Fruit fly (Drosophila melanogaster) whole organism, wandering third instar larva: ENCODE data around the gene dpr10.
A peak's percentile ranks its signal among the peaks of the same experiment; 100 is the strongest.

Experiments used
- CG32264 ChIP-seq: fragments of 200-800 bp; sonication (Bioruptor generic); optimal IDR thresholded peaks from 2 replicates; lab custom pipeline; 2016; ENCODE audit warnings: missing biosample characterization, missing genetic modification characterization
- CG9705 ChIP-seq: fragments of 200-800 bp; sonication (Bioruptor generic); optimal IDR thresholded peaks from 2 replicates; lab custom pipeline; 2018; ENCODE audit warnings: missing biosample characterization, mild to moderate bottlenecking, missing genetic modification characterization
- CrebA ChIP-seq: fragments of 200-800 bp; sonication (Bioruptor generic); optimal IDR thresholded peaks from 2 replicates; lab custom pipeline; 2016; ENCODE audit warnings: missing biosample characterization, mild to moderate bottlenecking, missing genetic modification characterization, borderline replicate concordance
- Dfd ChIP-seq: fragments of >200 bp; optimal IDR thresholded peaks from 2 replicates; lab custom pipeline; 2017; ENCODE audit warnings: missing biosample characterization, missing genetic modification characterization
- Dif ChIP-seq: fragments of 200-275, 200-300 bp; sonication (Bioruptor generic); optimal IDR thresholded peaks from 2 replicates; lab custom pipeline; 2018; ENCODE audit warnings: missing biosample characterization, missing genetic modification characterization; ENCODE audit not compliant: partially characterized antibody
- GATAd ChIP-seq: sonication (Bioruptor generic); optimal IDR thresholded peaks from 2 replicates; lab custom pipeline; 2016; ENCODE audit warnings: missing biosample characterization, missing genetic modification characterization
- HLH106 ChIP-seq: fragments of 200-800 bp; optimal IDR thresholded peaks from 3 replicates; lab custom pipeline; 2019; ENCODE audit warnings: missing biosample characterization, mild to moderate bottlenecking, missing genetic modification characterization, moderate library complexity
- Hnf4 ChIP-seq: fragments of 200-800 bp; sonication (Bioruptor generic); optimal IDR thresholded peaks from 2 replicates; lab custom pipeline; 2016; ENCODE audit warnings: missing biosample characterization, mild to moderate bottlenecking, missing genetic modification characterization
- Hr83 ChIP-seq: fragments of 200-300 bp; sonication (Bioruptor generic); optimal IDR thresholded peaks from 2 replicates; lab custom pipeline; 2016; ENCODE audit warnings: missing biosample characterization, mild to moderate bottlenecking, missing genetic modification characterization, moderate library complexity; ENCODE audit not compliant: poor library complexity, severe bottlenecking
- Mio ChIP-seq: sonication (Bioruptor generic); optimal IDR thresholded peaks from 2 replicates; lab custom pipeline; 2016; ENCODE audit warnings: missing biosample characterization, missing genetic modification characterization
- Myc ChIP-seq: fragments of >200 bp; optimal IDR thresholded peaks from 2 replicates; lab custom pipeline; 2017
- N ChIP-seq: fragments of >200 bp; optimal IDR thresholded peaks from 2 replicates; lab custom pipeline; 2018; ENCODE audit warnings: missing biosample characterization, missing external identifiers, missing genetic modification characterization
- OdsH ChIP-seq: fragments of 200-800 bp; sonication (Bioruptor generic); optimal IDR thresholded peaks from 2 replicates; lab custom pipeline; 2016; ENCODE audit warnings: missing biosample characterization, mild to moderate bottlenecking, missing genetic modification characterization
- Rel ChIP-seq, 2 experiments: fragments of 200-800 bp; sonication (Bioruptor generic) in 1 of 2; optimal IDR thresholded peaks; 2 replicates in 1 of 2; 3 replicates in 1 of 2; lab custom pipeline; 2016 to 2019; ENCODE audit warnings: mild to moderate bottlenecking in 2 of 2, missing biosample characterization in 2 of 2, missing genetic modification characterization in 2 of 2, moderate library complexity in 1 of 2
- Sp1 ChIP-seq: fragments of 200-800 bp; sonication (Bioruptor generic); optimal IDR thresholded peaks from 3 replicates; lab custom pipeline; 2019; ENCODE audit warnings: missing biosample characterization, mild to moderate bottlenecking, missing genetic modification characterization, moderate library complexity
- Vsx2 ChIP-seq: fragments of 200-300, 225-300 bp; sonication (Bioruptor generic); optimal IDR thresholded peaks from 2 replicates; lab custom pipeline; 2018; ENCODE audit warnings: missing biosample characterization, missing genetic modification characterization; ENCODE audit not compliant: partially characterized antibody
- br ChIP-seq: fragments of 200-800 bp; sonication (Bioruptor generic); optimal IDR thresholded peaks from 2 replicates; lab custom pipeline; 2016; ENCODE audit warnings: missing biosample characterization, missing genetic modification characterization
- brk ChIP-seq: fragments of 200-800 bp; sonication (Bioruptor generic); optimal IDR thresholded peaks from 2 replicates; lab custom pipeline; 2016; ENCODE audit warnings: missing biosample characterization, mild to moderate bottlenecking, missing genetic modification characterization
- dl ChIP-seq, 2 experiments: fragments of 175-275, 200-275 bp in 1 of 2; fragments of 200-275 bp in 1 of 2; sonication (Bioruptor generic); optimal IDR thresholded peaks; lab custom pipeline; 2018; ENCODE audit warnings: mild to moderate bottlenecking in 2 of 2, missing biosample characterization in 2 of 2, missing genetic modification characterization in 2 of 2, moderate library complexity in 2 of 2; ENCODE audit not compliant: partially characterized antibody in 2 of 2, insufficient read depth in 1 of 2
- dmrt93B ChIP-seq: fragments of 200-800 bp; sonication (Bioruptor generic); optimal IDR thresholded peaks from 2 replicates; lab custom pipeline; 2018; ENCODE audit warnings: missing biosample characterization, mild to moderate bottlenecking, missing genetic modification characterization
- dsf ChIP-seq: sonication (Bioruptor generic); optimal IDR thresholded peaks from 2 replicates; lab custom pipeline; 2016; ENCODE audit warnings: missing biosample characterization, missing genetic modification characterization, borderline replicate concordance
- ey ChIP-seq: fragments of 200-800 bp; sonication (Bioruptor generic); optimal IDR thresholded peaks from 2 replicates; lab custom pipeline; 2016; ENCODE audit warnings: missing biosample characterization, missing genetic modification characterization
- foxo ChIP-seq, 2 experiments: fragments of 200-800 bp; sonication (Bioruptor generic); optimal IDR thresholded peaks; 2 replicates in 1 of 2; 3 replicates in 1 of 2; lab custom pipeline; 2016 to 2017; ENCODE audit warnings: missing biosample characterization in 2 of 2, missing genetic modification characterization in 2 of 2
- fru ChIP-seq: fragments of 200-800 bp; sonication (Bioruptor generic); optimal IDR thresholded peaks from 3 replicates; lab custom pipeline; 2016; ENCODE audit warnings: missing biosample characterization, mild to moderate bottlenecking, missing genetic modification characterization
- h ChIP-seq: fragments of 200-800 bp; sonication (Bioruptor generic); optimal IDR thresholded peaks from 3 replicates; lab custom pipeline; 2016; ENCODE audit warnings: missing biosample characterization, mild to moderate bottlenecking, missing genetic modification characterization
- jim ChIP-seq: fragments of 175-275, 200-325 bp; sonication (Bioruptor generic); optimal IDR thresholded peaks from 2 replicates; lab custom pipeline; 2016; ENCODE audit warnings: missing biosample characterization, mild to moderate bottlenecking, missing genetic modification characterization
- lola ChIP-seq: fragments of >200 bp; optimal IDR thresholded peaks from 2 replicates; lab custom pipeline; 2017; ENCODE audit warnings: missing biosample characterization, missing genetic modification characterization
- psq ChIP-seq: fragments of 200-800 bp; sonication (Bioruptor generic); optimal IDR thresholded peaks from 3 replicates; lab custom pipeline; 2017; ENCODE audit warnings: missing biosample characterization, mild to moderate bottlenecking, missing genetic modification characterization, moderate library complexity
- sage ChIP-seq: fragments of 200-800 bp; sonication (Bioruptor generic); optimal IDR thresholded peaks from 2 replicates; lab custom pipeline; 2016; ENCODE audit warnings: missing biosample characterization, mild to moderate bottlenecking, missing genetic modification characterization
- sv ChIP-seq: fragments of 200-800 bp; sonication (Bioruptor generic); optimal IDR thresholded peaks from 3 replicates; lab custom pipeline; 2016; ENCODE audit warnings: missing biosample characterization, missing genetic modification characterization
- tai ChIP-seq: sonication (Bioruptor generic); optimal IDR thresholded peaks from 2 replicates; lab custom pipeline; 2016; ENCODE audit warnings: missing biosample characterization, missing genetic modification characterization
- usp ChIP-seq: fragments of >200 bp; optimal IDR thresholded peaks from 2 replicates; lab custom pipeline; 2017; ENCODE audit warnings: missing biosample characterization, missing genetic modification characterization
- woc ChIP-seq: sonication (Bioruptor generic); optimal IDR thresholded peaks from 2 replicates; lab custom pipeline; 2016; ENCODE audit warnings: missing biosample characterization, mild to moderate bottlenecking, missing genetic modification characterization

dpr10 gene

dm6 chr3L:10226055-10226454 is 40.1 kb upstream of the dpr10 start:
- TF ChIP-seq dl (GFP tag; optimal IDR thresholded peaks at IDR 0.05; lab: Kevin White, UChicago; ENCODE audit: insufficient read depth in 1 of 2, partially characterized antibody in 2 of 2) = no peak
- TF ChIP-seq Vsx2 (GFP tag; lab: Kevin White, UChicago) = peak; percentile 4

dm6 chr3L:10225214-10225729 is 39.4 kb upstream of the dpr10 start, which contains the start of gene scramb1:
Gene scramb1, minus strand, starts transcription at chr3L:10225240.
- TF ChIP-seq Hr83 (GFP tag; lab: Kevin White, UChicago) = no peak
- no peak for TF ChIP-seq dsf (GFP tag; lab: Kevin White, UChicago)
- TF ChIP-seq Rel (GFP tag; optimal IDR thresholded peaks at IDR 0.05; lab: Kevin White, UChicago) = no peak
- peak; percentile 54 for TF ChIP-seq Rel (tag; optimal IDR thresholded peaks at IDR 0.05; lab: Kevin White, UChicago)
- peak; percentile 21 for TF ChIP-seq Myc (lab: Kevin White, UChicago)
- TF ChIP-seq fru = no peak
- TF ChIP-seq Hnf4 (GFP tag; lab: Kevin White, UChicago) = no peak

- TF ChIP-seq h (peak; percentile 20), Rel (GFP tag; optimal IDR thresholded peaks at IDR 0.05; lab: Kevin White, UChicago) (no peak), Rel (tag; optimal IDR thresholded peaks at IDR 0.05; lab: Kevin White, UChicago) (peak; percentile 85), brk (GFP tag; lab: Kevin White, UChicago) (no peak), sage (GFP tag; lab: Kevin White, UChicago) (no peak)
Observed at dm6 chr3L:10224470-10225213, 38.7 kb upstream of the dpr10 start.

DNA sequence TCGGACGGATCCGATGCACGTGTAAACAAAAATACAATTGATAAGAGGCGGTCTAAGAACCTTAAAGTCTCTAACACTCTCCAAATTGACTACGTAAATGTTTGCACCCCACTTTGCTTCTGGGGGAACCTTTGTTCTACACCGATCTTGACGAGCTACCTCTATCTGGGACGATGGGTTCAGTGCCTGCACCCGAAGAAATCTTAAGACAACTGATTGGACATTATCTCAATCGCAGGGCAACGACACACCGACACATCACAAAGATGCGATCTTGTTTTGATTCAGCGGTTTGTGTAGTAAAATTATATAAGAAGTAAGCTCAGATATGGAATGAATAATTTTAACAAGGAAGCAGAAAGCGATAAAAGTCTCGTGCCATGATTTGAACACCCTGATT is 37.5 kb upstream of the dpr10 start:
- TF ChIP-seq woc (GFP tag; lab: Kevin White, UChicago) = no peak
- no peak for TF ChIP-seq Hr83 (GFP tag; lab: Kevin White, UChicago)
- no peak for TF ChIP-seq HLH106 (tag; lab: Kevin White, UChicago)
- no peak for TF ChIP-seq OdsH
- no peak for TF ChIP-seq GATAd (GFP tag; lab: Kevin White, UChicago)
- TF ChIP-seq dl (GFP tag; optimal IDR thresholded peaks at IDR 0.05; lab: Kevin White, UChicago; ENCODE audit: insufficient read depth in 1 of 2, partially characterized antibody in 2 of 2) = no peak
- no peak for TF ChIP-seq Dfd (GFP tag; lab: Kevin White, UChicago)
- TF ChIP-seq foxo (GFP tag; optimal IDR thresholded peaks at IDR 0.05; lab: Kevin White, UChicago) = no peak
- TF ChIP-seq psq = no peak
- no peak for TF ChIP-seq sv (GFP tag; lab: Kevin White, UChicago)
- TF ChIP-seq Myc (lab: Kevin White, UChicago) = no peak
- TF ChIP-seq br (GFP tag; lab: Kevin White, UChicago) = no peak
- no peak for TF ChIP-seq lola
- no peak for TF ChIP-seq dmrt93B (GFP tag; lab: Kevin White, UChicago)
- no peak for TF ChIP-seq Sp1
- TF ChIP-seq jim (GFP tag; lab: Kevin White, UChicago) = no peak
- TF ChIP-seq CG9705 (GFP tag; lab: Kevin White, UChicago) = no peak
- no peak for TF ChIP-seq ey
- peak; percentile 8 for TF ChIP-seq tai
- TF ChIP-seq fru = no peak
- TF ChIP-seq sage (GFP tag; lab: Kevin White, UChicago) = no peak
- TF ChIP-seq Dif (GFP tag; lab: Kevin White, UChicago) = no peak
- peak; percentile 9 for TF ChIP-seq Hnf4 (GFP tag; lab: Kevin White, UChicago)
- no peak for TF ChIP-seq Vsx2 (GFP tag; lab: Kevin White, UChicago)
- no peak for TF ChIP-seq Mio (GFP tag; lab: Kevin White, UChicago)
- peak; percentile 45 for TF ChIP-seq CrebA (GFP tag; lab: Kevin White, UChicago)
- TF ChIP-seq N = no peak
- TF ChIP-seq CG32264 (GFP tag; lab: Kevin White, UChicago) = no peak
- peak; percentile 23 for TF ChIP-seq h
- no peak for TF ChIP-seq usp
- TF ChIP-seq dsf (GFP tag; lab: Kevin White, UChicago) = no peak
- TF ChIP-seq, all 38 proteins: peak for 4
